Worm (Caenorhabditis elegans) whole organism, L4 larva: ENCODE measurements around the gene pcp-5.

Experiments
- fos-1 ChIP-seq: fragments of 150-350 bp; optimal IDR thresholded peaks from 2 replicates; lab custom pipeline; 2014; ENCODE audit warnings: missing biosample characterization, missing genetic modification characterization
- jun-1 ChIP-seq: fragments of 150-350 bp; optimal IDR thresholded peaks from 2 replicates; lab custom pipeline; 2014; ENCODE audit warnings: missing biosample characterization, missing genetic modification reagents, missing genetic modification characterization
- nhr-77 ChIP-seq: fragments of 150-350 bp; optimal IDR thresholded peaks from 2 replicates; lab custom pipeline; 2014; ENCODE audit warnings: missing biosample characterization, missing genetic modification characterization
- pqm-1 ChIP-seq: sonication (generic microtip); optimal IDR thresholded peaks from 2 replicates; lab custom pipeline; 2017; ENCODE audit warnings: missing biosample characterization, missing genetic modification characterization
- spr-3 ChIP-seq: fragments of 200-800 bp; sonication (Bioruptor generic); optimal IDR thresholded peaks from 2 replicates; lab custom pipeline; 2018; ENCODE audit warnings: mild to moderate bottlenecking, missing genetic modification characterization, missing compliant biosample characterization
- unc-39 ChIP-seq: sonication (generic microtip); optimal IDR thresholded peaks from 2 replicates; lab custom pipeline; 2017; ENCODE audit warnings: missing biosample characterization, missing genetic modification characterization
- unc-62 ChIP-seq, 3 experiments: fragments of 150-350 bp in 1 of 3; sonication (generic microtip); optimal IDR thresholded peaks in 2 of 3; peaks in 1 of 3; 1 replicate in 1 of 3; 2 replicates in 2 of 3; lab custom pipeline; 2014 to 2017; ENCODE audit warnings: missing biosample characterization in 3 of 3, missing genetic modification characterization in 3 of 3, missing genetic modification reagents in 3 of 3, missing genotype in 1 of 3

DNA sequence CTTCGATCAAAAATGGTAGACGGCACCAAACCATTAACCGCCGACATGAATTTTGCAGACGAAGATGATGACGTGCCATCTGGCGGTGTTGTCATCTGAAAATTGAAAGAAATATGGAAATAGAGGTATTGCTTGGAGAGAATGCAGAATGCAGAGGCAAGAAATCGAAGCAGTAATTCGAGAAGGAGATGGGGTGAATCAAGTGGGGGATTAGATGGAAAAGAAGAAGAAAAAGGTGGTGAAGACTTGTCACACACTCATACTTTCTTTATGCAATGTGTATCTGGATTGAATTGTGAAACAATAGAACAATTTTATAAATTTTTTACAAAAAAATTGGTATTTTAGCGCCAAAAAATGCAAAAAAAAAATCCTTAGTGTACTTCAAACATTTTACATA, 17.4 kb upstream of the pcp-5 start, which contains the start of gene tag-250:
- TF ChIP-seq jun-1 (tag; lab: Kevin White, UChicago): no peak
- no peak for TF ChIP-seq pqm-1 (tag; lab: Kevin White, UChicago)
- no peak for TF ChIP-seq nhr-77 (tag; lab: Kevin White, UChicago)
- peak in 1 of 2 experiments; percentile 72 for TF ChIP-seq unc-62 (GFP tag; optimal IDR thresholded peaks at IDR 0.05 in 1 of 2; lab: Kevin White, UChicago)
- TF ChIP-seq unc-62 (tag; optimal IDR thresholded peaks at IDR 0.05; lab: Kevin White, UChicago): no peak
- TF ChIP-seq fos-1 (tag; lab: Kevin White, UChicago): no peak
- TF ChIP-seq unc-39 (tag; lab: Kevin White, UChicago): no peak
- TF ChIP-seq spr-3 (GFP tag; lab: Kevin White, UChicago): no peak
